Worm (Caenorhabditis elegans) whole organism, young adult: ENCODE measurements around the gene zig-8.

Experiments used
- F37B4.10 ChIP-seq: fragments of 200-800 bp; sonication (Bioruptor generic); IDR thresholded peaks from 2 replicates; pipeline ENCODE4 v1.3.6; 2022; ENCODE audit warnings: missing genetic modification characterization, missing compliant biosample characterization
- Y53G8AR.9 ChIP-seq: fragments of 200-800 bp; sonication (Bioruptor generic); conservative IDR thresholded peaks from 2 replicates; pipeline ENCODE4 v1.3.6; 2022; ENCODE audit warnings: missing genetic modification reagents, missing genetic modification characterization, missing compliant biosample characterization
- athp-1 ChIP-seq: sonication (generic microtip); optimal IDR thresholded peaks from 2 replicates; lab custom pipeline; 2017; ENCODE audit warnings: mild to moderate bottlenecking, missing genetic modification characterization, missing compliant biosample characterization
- attf-6 ChIP-seq: fragments of 200-800 bp; sonication (Bioruptor generic); IDR thresholded peaks from 2 replicates; pipeline ENCODE4 v1.3.6; 2022; ENCODE audit warnings: missing genetic modification reagents, missing genetic modification characterization, missing compliant biosample characterization
- ceh-79 ChIP-seq: sonication (generic microtip); optimal IDR thresholded peaks from 2 replicates; lab custom pipeline; 2017; ENCODE audit warnings: mild to moderate bottlenecking, missing genetic modification characterization, missing compliant biosample characterization
- ekl-4 ChIP-seq: fragments of 200-800 bp; sonication (Bioruptor generic); IDR thresholded peaks from 2 replicates; pipeline ENCODE4 v1.3.6; 2022; ENCODE audit warnings: missing genetic modification reagents, missing genetic modification characterization, missing compliant biosample characterization
- fkh-3 ChIP-seq: sonication (generic microtip); optimal IDR thresholded peaks from 2 replicates; lab custom pipeline; 2016; ENCODE audit warnings: mild to moderate bottlenecking, missing genetic modification characterization, missing compliant biosample characterization
- lin-54 ChIP-seq: fragments of 200-800 bp; sonication (Bioruptor generic); optimal IDR thresholded peaks from 2 replicates; lab custom pipeline; 2018; ENCODE audit warnings: mild to moderate bottlenecking, missing genetic modification characterization, missing compliant biosample characterization
- nhr-179 ChIP-seq: sonication (generic microtip); optimal IDR thresholded peaks from 2 replicates; lab custom pipeline; 2016; ENCODE audit warnings: mild to moderate bottlenecking, missing genetic modification characterization, missing compliant biosample characterization
- pha-4 ChIP-seq: fragments of 150-350 bp; sonication (generic microtip); optimal IDR thresholded peaks from 2 replicates; lab custom pipeline; 2014; ENCODE audit warnings: missing biosample characterization, missing genetic modification reagents, missing genetic modification characterization
- sea-2 ChIP-seq: fragments of 200-800 bp; sonication (Bioruptor generic); IDR thresholded peaks from 2 replicates; pipeline ENCODE4 v1.3.6; 2022; ENCODE audit warnings: missing genetic modification characterization, missing compliant biosample characterization
- tlf-1 ChIP-seq: fragments of 200-800 bp; sonication (Bioruptor generic); optimal IDR thresholded peaks from 2 replicates; lab custom pipeline; 2018; ENCODE audit warnings: mild to moderate bottlenecking, missing genetic modification characterization, missing compliant biosample characterization
- unc-62 ChIP-seq: fragments of 150-350 bp; optimal IDR thresholded peaks from 2 replicates; lab custom pipeline; 2014; ENCODE audit warnings: missing biosample characterization, missing genetic modification reagents, missing genetic modification characterization

ce11 chrIII:13119520-13119919 is at the start of gene zig-8:
- TF ChIP-seq attf-6 (GFP tag; lab: Robert Waterston, UW) (no peak), Y53G8AR.9 (GFP tag; lab: Robert Waterston, UW) (no peak), athp-1 (tag; lab: Kevin White, UChicago) (no peak), lin-54 (no peak), sea-2 (GFP tag; lab: Robert Waterston, UW) (no peak), tlf-1 (GFP tag; lab: Kevin White, UChicago) (no peak), F37B4.10 (GFP tag; lab: Robert Waterston, UW) (no peak), unc-62 (no peak), ekl-4 (GFP tag; lab: Robert Waterston, UW) (no peak), nhr-179 (no peak), fkh-3 (no peak), pha-4 (tag; lab: Kevin White, UChicago) (no peak), ceh-79 (tag; lab: Kevin White, UChicago) (no peak)
